Fruit fly (Drosophila melanogaster): ENCODE results near the gene rau.

Gene rau

dm6 chr2L:5876474-5877067 lies 2.7 kb downstream of the rau start:
- no peak for TF ChIP-seq Hr78 (GFP tag; optimal IDR thresholded peaks at IDR 0.05)
- TF ChIP-seq Mio (GFP tag; optimal IDR thresholded peaks at IDR 0.05): no peak
- peak; percentile 33 for TF ChIP-seq OdsH (GFP tag; optimal IDR thresholded peaks at IDR 0.05)
- no peak for TF ChIP-seq CG9705 (GFP tag; optimal IDR thresholded peaks at IDR 0.05)
- TF ChIP-seq CG32264 (GFP tag; optimal IDR thresholded peaks at IDR 0.05): no peak
- no peak for TF ChIP-seq Rel (GFP tag; optimal IDR thresholded peaks at IDR 0.05)
- TF ChIP-seq Rel (tag; optimal IDR thresholded peaks at IDR 0.05): no peak
- TF ChIP-seq Sp1 (GFP tag; optimal IDR thresholded peaks at IDR 0.05): peak; percentile 8
- no peak for TF ChIP-seq Vsx2 (GFP tag; optimal IDR thresholded peaks at IDR 0.05; ENCODE audit: partially characterized antibody)
- TF ChIP-seq dl (GFP tag; optimal IDR thresholded peaks at IDR 0.05; ENCODE audit: insufficient read depth in 1 of 2, partially characterized antibody in 2 of 2): no peak
- no peak for TF ChIP-seq Dfd (GFP tag; optimal IDR thresholded peaks at IDR 0.05)
- no peak for TF ChIP-seq N (GFP tag; optimal IDR thresholded peaks at IDR 0.05)
- TF ChIP-seq woc (GFP tag; optimal IDR thresholded peaks at IDR 0.05): no peak
- no peak for TF ChIP-seq usp (GFP tag; optimal IDR thresholded peaks at IDR 0.05)
- TF ChIP-seq Dif (GFP tag; optimal IDR thresholded peaks at IDR 0.05; ENCODE audit: partially characterized antibody): no peak
- TF ChIP-seq jim (GFP tag; optimal IDR thresholded peaks at IDR 0.05): no peak
- no peak for TF ChIP-seq tai (GFP tag; optimal IDR thresholded peaks at IDR 0.05)
- TF ChIP-seq Abd-B (GFP tag; optimal IDR thresholded peaks at IDR 0.05): no peak
- TF ChIP-seq lola (GFP tag; optimal IDR thresholded peaks at IDR 0.05): no peak
- TF ChIP-seq foxo (GFP tag; optimal IDR thresholded peaks at IDR 0.05): no peak
- TF ChIP-seq br (GFP tag; optimal IDR thresholded peaks at IDR 0.05): no peak
- peak; percentile 48 for TF ChIP-seq rgr (GFP tag; optimal IDR thresholded peaks at IDR 0.05)
- TF ChIP-seq HLH106 (tag; optimal IDR thresholded peaks at IDR 0.05): no peak
- TF ChIP-seq CrebA (GFP tag; optimal IDR thresholded peaks at IDR 0.05; ENCODE audit: borderline replicate concordance): no peak
- no peak for TF ChIP-seq GATAd (GFP tag; optimal IDR thresholded peaks at IDR 0.05)
- no peak for TF ChIP-seq sv (GFP tag; optimal IDR thresholded peaks at IDR 0.05)
- TF ChIP-seq h (GFP tag; optimal IDR thresholded peaks at IDR 0.05): peak; percentile 42
- no peak for TF ChIP-seq psq (GFP tag; optimal IDR thresholded peaks at IDR 0.05)
- TF ChIP-seq pan (optimal IDR thresholded peaks at IDR 0.05): no peak
- TF ChIP-seq fru (GFP tag; optimal IDR thresholded peaks at IDR 0.05): no peak
- TF ChIP-seq dmrt93B (GFP tag; optimal IDR thresholded peaks at IDR 0.05): peak; percentile 15
- no peak for TF ChIP-seq dsf (GFP tag; optimal IDR thresholded peaks at IDR 0.05; ENCODE audit: borderline replicate concordance)
- TF ChIP-seq Myc (optimal IDR thresholded peaks at IDR 0.05): no peak
- no peak for TF ChIP-seq sage (GFP tag; optimal IDR thresholded peaks at IDR 0.05)
- TF ChIP-seq brk (GFP tag; optimal IDR thresholded peaks at IDR 0.05): no peak
- TF ChIP-seq ey (GFP tag; optimal IDR thresholded peaks at IDR 0.05): no peak
- no peak for TF ChIP-seq Jra (GFP tag; optimal IDR thresholded peaks at IDR 0.05)
- peak; percentile 8 for TF ChIP-seq Hnf4 (GFP tag; optimal IDR thresholded peaks at IDR 0.05)
- peak; percentile 73 for TF ChIP-seq Hr83 (GFP tag; optimal IDR thresholded peaks at IDR 0.05; ENCODE audit: poor library complexity, severe bottlenecking)

- TF ChIP-seq ey (GFP tag; optimal IDR thresholded peaks at IDR 0.05) (no peak), Abd-B (GFP tag; optimal IDR thresholded peaks at IDR 0.05) (no peak), rgr (GFP tag; optimal IDR thresholded peaks at IDR 0.05) (no peak), tai (GFP tag; optimal IDR thresholded peaks at IDR 0.05) (no peak), woc (GFP tag; optimal IDR thresholded peaks at IDR 0.05) (no peak), psq (GFP tag; optimal IDR thresholded peaks at IDR 0.05) (no peak), br (GFP tag; optimal IDR thresholded peaks at IDR 0.05) (no peak), Vsx2 (GFP tag; optimal IDR thresholded peaks at IDR 0.05; ENCODE audit: partially characterized antibody) (no peak), sv (GFP tag; optimal IDR thresholded peaks at IDR 0.05) (no peak), CG9705 (GFP tag; optimal IDR thresholded peaks at IDR 0.05) (no peak), sage (GFP tag; optimal IDR thresholded peaks at IDR 0.05) (no peak)
Observed at dm6 chr2L:5870838-5871702, 8.2 kb downstream of the rau start.

Measured in whole organism, wandering third instar larva.